Fruit fly (Drosophila melanogaster) whole organism, adult: ENCODE measurements around the gene CG9302.
A peak's percentile ranks its signal among the peaks of the same experiment; 100 is the strongest.

Experiments
- CG11617 ChIP-seq: fragments of 200-800 bp; sonication (Bioruptor generic); optimal IDR thresholded peaks from 2 replicates; lab custom pipeline; 2017; ENCODE audit warnings: mild to moderate bottlenecking, missing biosample characterization, missing genetic modification reagents, missing genetic modification characterization
- CG12768 ChIP-seq: fragments of 200-800 bp; sonication (Bioruptor generic); optimal IDR thresholded peaks from 2 replicates; lab custom pipeline; 2017; ENCODE audit warnings: missing biosample characterization, missing genetic modification characterization, mild to moderate bottlenecking, moderate library complexity, missing genetic modification reagents
- CG14711 ChIP-seq: fragments of 200-800 bp; sonication (Bioruptor generic); optimal IDR thresholded peaks from 2 replicates; lab custom pipeline; 2018; ENCODE audit warnings: missing biosample characterization, mild to moderate bottlenecking, missing genetic modification characterization, moderate library complexity
- CG1620 ChIP-seq: fragments of 200-800 bp; sonication (Bioruptor generic); optimal IDR thresholded peaks from 2 replicates; lab custom pipeline; 2016; ENCODE audit warnings: missing biosample characterization, missing genetic modification characterization
- CG33017 ChIP-seq: fragments of 200-800 bp; sonication (Bioruptor generic); optimal IDR thresholded peaks from 2 replicates; lab custom pipeline; 2018; ENCODE audit warnings: missing biosample characterization, mild to moderate bottlenecking, missing genetic modification characterization, moderate library complexity
- CG5204 ChIP-seq: fragments of 200-800 bp; sonication (Bioruptor generic); optimal IDR thresholded peaks from 2 replicates; lab custom pipeline; 2016; ENCODE audit warnings: missing biosample characterization, missing genetic modification characterization
- CG7045 ChIP-seq: fragments of 200-800 bp; sonication (Bioruptor generic); optimal IDR thresholded peaks from 2 replicates; lab custom pipeline; 2017; ENCODE audit warnings: missing biosample characterization, mild to moderate bottlenecking, missing genetic modification characterization
- CG7101 ChIP-seq: fragments of 200-800 bp; sonication (Bioruptor generic); optimal IDR thresholded peaks from 2 replicates; lab custom pipeline; 2018; ENCODE audit warnings: missing biosample characterization, mild to moderate bottlenecking, missing genetic modification characterization, moderate library complexity
- Clk ChIP-seq: fragments of 200-800 bp; sonication (Bioruptor generic); optimal IDR thresholded peaks from 2 replicates; lab custom pipeline; 2017; ENCODE audit warnings: missing biosample characterization, missing genetic modification characterization
- Crg-1 ChIP-seq: fragments of 200-800 bp; sonication (Bioruptor generic); optimal IDR thresholded peaks from 2 replicates; lab custom pipeline; 2016; ENCODE audit warnings: missing biosample characterization, missing genetic modification characterization
- Hr96 ChIP-seq: fragments of 200-800 bp; sonication (Bioruptor generic); optimal IDR thresholded peaks from 2 replicates; lab custom pipeline; 2016; ENCODE audit warnings: missing biosample characterization, missing genetic modification characterization
- Mnt ChIP-seq: fragments of 200-800 bp; sonication (Bioruptor generic); optimal IDR thresholded peaks from 2 replicates; lab custom pipeline; 2016; ENCODE audit warnings: missing biosample characterization, mild to moderate bottlenecking, missing genetic modification characterization
- bab1 ChIP-seq: fragments of 200-800 bp; sonication (Bioruptor generic); optimal IDR thresholded peaks from 3 replicates; lab custom pipeline; 2019; ENCODE audit warnings: missing biosample characterization, mild to moderate bottlenecking, missing genetic modification characterization, moderate library complexity
- cic ChIP-seq: fragments of 200-800 bp; sonication (Bioruptor generic); optimal IDR thresholded peaks from 2 replicates; lab custom pipeline; 2017; ENCODE audit warnings: missing biosample characterization, mild to moderate bottlenecking, missing genetic modification characterization, moderate library complexity
- cnc ChIP-seq, 2 experiments: fragments of >200 bp; optimal IDR thresholded peaks; 2 replicates each; lab custom pipeline; 2017
- kay ChIP-seq: fragments of 200-800 bp; sonication (Bioruptor generic); peaks from one replicate; lab custom pipeline; 2016; ENCODE audit warnings: missing biosample characterization, missing genetic modification characterization, borderline replicate concordance
- ovo ChIP-seq: fragments of 200-800 bp; sonication (Bioruptor generic); optimal IDR thresholded peaks from 2 replicates; lab custom pipeline; 2016; ENCODE audit warnings: missing biosample characterization, missing genetic modification characterization
- pad ChIP-seq: fragments of 200-800 bp; sonication (Bioruptor generic); optimal IDR thresholded peaks from 3 replicates; lab custom pipeline; 2017; ENCODE audit warnings: missing biosample characterization, missing genetic modification characterization, mild to moderate bottlenecking, moderate library complexity, missing genetic modification reagents
- tj ChIP-seq: fragments of 200-800 bp; sonication (Bioruptor generic); optimal IDR thresholded peaks from 3 replicates; lab custom pipeline; 2017; ENCODE audit warnings: missing biosample characterization, mild to moderate bottlenecking, missing genetic modification characterization, moderate library complexity
- toe ChIP-seq: fragments of 200-800 bp; sonication (Bioruptor generic); optimal IDR thresholded peaks from 2 replicates; lab custom pipeline; 2016; ENCODE audit warnings: missing biosample characterization, missing genetic modification characterization

The CG9302 gene

DNA sequence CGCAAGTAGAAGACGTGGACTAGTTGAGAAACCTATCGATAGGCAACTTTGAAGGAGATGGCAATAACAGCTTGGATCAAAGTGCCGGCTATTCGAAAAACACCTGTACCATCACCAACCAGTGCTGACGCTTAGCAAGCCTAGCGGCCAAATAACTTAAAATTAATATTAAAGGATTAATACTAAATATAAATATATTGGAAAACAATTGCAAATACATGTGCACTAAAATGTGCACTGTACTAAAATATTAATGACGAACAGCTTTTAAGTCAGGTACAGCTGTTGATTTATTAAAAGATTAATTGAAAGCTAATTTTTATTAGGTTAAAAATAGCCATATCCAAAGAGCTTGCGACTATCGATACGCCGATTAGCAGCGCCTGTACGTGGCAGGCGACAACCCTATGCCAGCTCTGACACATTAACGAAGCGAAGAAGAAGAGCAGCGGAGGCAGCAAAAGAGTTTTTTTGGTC is at the start of gene CG9302, which contains the start of gene beta'COP:
TSS of gene CG9302 (minus strand) at position 51 of the 477 bp plus-strand sequence.
TSS of gene beta'COP (plus strand) at position 415 of the 477 bp plus-strand sequence.
- TF ChIP-seq Hr96 (GFP tag; lab: Kevin White, UChicago): no peak
- peak; percentile 89 for TF ChIP-seq CG11617 (GFP tag; lab: Kevin White, UChicago)
- TF ChIP-seq Mnt (GFP tag; lab: Kevin White, UChicago): peak; percentile 69
- TF ChIP-seq toe (GFP tag; lab: Kevin White, UChicago): no peak
- peak; percentile 35 for TF ChIP-seq cic (GFP tag; lab: Kevin White, UChicago)
- TF ChIP-seq Crg-1 (GFP tag; lab: Kevin White, UChicago): peak; percentile 49
- TF ChIP-seq CG14711 (tag; lab: Kevin White, UChicago): peak; percentile 97
- peak; percentile 83 for TF ChIP-seq bab1 (GFP tag; lab: Kevin White, UChicago)
- peak; percentile 69 for TF ChIP-seq Clk (GFP tag; lab: Kevin White, UChicago)
- peak; percentile 78 for TF ChIP-seq CG7101
- peak; percentile 70 for TF ChIP-seq CG33017 (tag; lab: Kevin White, UChicago)
- peak; percentile 80 for TF ChIP-seq CG12768 (GFP tag; lab: Kevin White, UChicago)
- peak; percentile 70 for TF ChIP-seq pad
- peak; percentile 74 for TF ChIP-seq ovo (GFP tag; lab: Kevin White, UChicago)
- no peak for TF ChIP-seq cnc (optimal IDR thresholded peaks at IDR 0.05; lab: Kevin White, UChicago)
- TF ChIP-seq kay: no peak
- TF ChIP-seq tj (GFP tag; lab: Kevin White, UChicago): peak; percentile 64
- no peak for TF ChIP-seq CG5204 (GFP tag; lab: Kevin White, UChicago)
- TF ChIP-seq CG1620 (GFP tag; lab: Kevin White, UChicago): peak; percentile 82
- peak; percentile 72 for TF ChIP-seq CG7045 (GFP tag; lab: Kevin White, UChicago)

DNA sequence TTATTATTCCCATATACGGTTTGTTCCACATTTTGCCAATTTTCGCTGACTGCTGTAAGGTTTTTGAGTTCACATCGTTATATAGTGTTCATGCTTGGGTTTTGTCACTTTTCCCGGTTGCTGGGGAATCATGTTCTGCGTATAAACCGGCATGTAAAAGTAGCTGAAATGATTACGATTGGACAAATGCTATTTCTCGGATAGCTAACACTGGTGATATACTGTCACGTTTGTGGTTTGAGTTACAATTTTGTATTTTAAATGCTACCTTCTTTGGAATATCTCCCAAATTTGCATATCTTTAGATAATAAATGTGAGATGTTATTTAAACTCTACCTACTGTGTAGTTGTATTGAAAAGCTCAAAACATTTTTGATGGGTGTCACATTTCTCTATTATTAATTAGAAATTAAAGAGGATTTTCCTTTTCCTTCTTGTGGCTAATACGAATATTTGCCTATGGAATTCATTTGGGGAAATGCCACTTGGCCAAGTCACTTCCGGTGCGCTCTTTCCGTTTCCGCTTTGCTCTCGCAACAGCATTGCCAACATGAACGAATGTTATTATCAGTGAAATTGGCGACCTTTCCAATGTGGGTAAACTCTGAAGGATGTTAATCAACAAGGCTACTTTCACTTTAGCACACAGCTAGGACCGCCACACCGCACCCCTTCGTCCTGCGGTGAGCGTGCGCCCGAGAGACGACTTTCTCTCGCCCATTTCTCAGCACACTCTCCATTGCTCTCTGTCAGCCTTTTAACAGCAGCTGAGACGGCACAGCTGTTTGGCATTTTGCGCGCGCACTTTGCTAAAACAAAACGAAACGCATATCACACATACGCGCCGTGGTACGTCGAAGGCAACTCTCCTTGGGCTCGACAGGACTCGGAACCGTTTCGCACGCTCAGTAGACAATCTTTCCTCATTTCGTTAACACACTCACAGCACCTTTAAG is 36.5 kb upstream of the CG9302 start, which contains the start of the genes CG16956, CG42784 and CG43850:
TSS of gene CG16956 (minus strand) at position 51 of the 957 bp plus-strand sequence.
TSS of gene CG42784 (plus strand) at position 907 of the 957 bp plus-strand sequence.
TSS of gene CG43850 (plus strand) at position 907 of the 957 bp plus-strand sequence.
- TF ChIP-seq Hr96 (GFP tag; lab: Kevin White, UChicago) (peak; percentile 6), CG7045 (GFP tag; lab: Kevin White, UChicago) (peak; percentile 60), ovo (GFP tag; lab: Kevin White, UChicago) (peak; percentile 0), CG14711 (tag; lab: Kevin White, UChicago) (no peak), CG5204 (GFP tag; lab: Kevin White, UChicago) (peak; percentile 19), tj (GFP tag; lab: Kevin White, UChicago) (no peak)

- TF ChIP-seq toe (GFP tag; lab: Kevin White, UChicago) (no peak), bab1 (GFP tag; lab: Kevin White, UChicago) (no peak), CG14711 (tag; lab: Kevin White, UChicago) (no peak), CG12768 (GFP tag; lab: Kevin White, UChicago) (no peak), cic (GFP tag; lab: Kevin White, UChicago) (no peak), CG11617 (GFP tag; lab: Kevin White, UChicago) (no peak), pad (no peak), kay (no peak), CG7045 (GFP tag; lab: Kevin White, UChicago) (no peak), CG33017 (tag; lab: Kevin White, UChicago) (no peak), tj (GFP tag; lab: Kevin White, UChicago) (no peak), cnc (optimal IDR thresholded peaks at IDR 0.05; lab: Kevin White, UChicago) (no peak), Hr96 (GFP tag; lab: Kevin White, UChicago) (no peak), CG5204 (GFP tag; lab: Kevin White, UChicago) (no peak), Mnt (GFP tag; lab: Kevin White, UChicago) (no peak), ovo (GFP tag; lab: Kevin White, UChicago) (no peak), Clk (GFP tag; lab: Kevin White, UChicago) (no peak)
Observed at dm6 chr2L:13412219-13412618, 33.9 kb upstream of the CG9302 start, which contains the start of gene Flad2. Flad2 (plus strand) TSS chr2L:13412519.

DNA sequence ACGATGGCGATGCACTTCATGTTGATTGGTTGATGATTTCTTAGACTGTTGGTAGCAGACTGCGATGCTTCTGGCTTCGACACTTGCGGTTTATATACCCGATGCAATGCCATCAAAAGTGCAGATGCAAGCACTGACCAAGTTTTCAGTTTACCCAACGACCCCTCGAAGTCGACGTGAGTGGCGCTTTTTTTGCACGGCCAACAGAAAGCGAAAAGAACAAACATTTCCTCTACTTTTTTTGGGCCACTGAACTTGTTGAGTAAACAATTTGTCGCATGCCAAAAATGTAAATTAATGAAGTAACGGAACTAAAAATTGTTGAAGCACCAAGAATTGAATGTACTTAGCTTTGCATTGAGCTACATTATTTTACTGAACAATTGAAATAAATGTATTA is 33.2 kb upstream of the CG9302 start, which contains the start of gene Vm34Ca:
TSS of gene Vm34Ca (minus strand) at position 66 of the 400 bp plus-strand sequence.
- TF ChIP-seq CG1620 (GFP tag; lab: Kevin White, UChicago) (no peak), tj (GFP tag; lab: Kevin White, UChicago) (peak; percentile 99), CG5204 (GFP tag; lab: Kevin White, UChicago) (no peak), cnc (optimal IDR thresholded peaks at IDR 0.05; lab: Kevin White, UChicago) (no peak), bab1 (GFP tag; lab: Kevin White, UChicago) (peak; percentile 49)

- peak; percentile 25 for TF ChIP-seq CG7101
- TF ChIP-seq Mnt (GFP tag; lab: Kevin White, UChicago): no peak
- no peak for TF ChIP-seq kay
- no peak for TF ChIP-seq CG12768 (GFP tag; lab: Kevin White, UChicago)
- peak; percentile 7 for TF ChIP-seq CG5204 (GFP tag; lab: Kevin White, UChicago)
- no peak for TF ChIP-seq Clk (GFP tag; lab: Kevin White, UChicago)
- no peak for TF ChIP-seq CG1620 (GFP tag; lab: Kevin White, UChicago)
- no peak for TF ChIP-seq tj (GFP tag; lab: Kevin White, UChicago)
- no peak for TF ChIP-seq Crg-1 (GFP tag; lab: Kevin White, UChicago)
- no peak for TF ChIP-seq cic (GFP tag; lab: Kevin White, UChicago)
- TF ChIP-seq CG11617 (GFP tag; lab: Kevin White, UChicago): no peak
- no peak for TF ChIP-seq CG14711 (tag; lab: Kevin White, UChicago)
- TF ChIP-seq bab1 (GFP tag; lab: Kevin White, UChicago): peak; percentile 54
- peak; percentile 37 for TF ChIP-seq toe (GFP tag; lab: Kevin White, UChicago)
- TF ChIP-seq Hr96 (GFP tag; lab: Kevin White, UChicago): no peak
- TF ChIP-seq pad: no peak
- TF ChIP-seq cnc (optimal IDR thresholded peaks at IDR 0.05; lab: Kevin White, UChicago): no peak
- no peak for TF ChIP-seq CG7045 (GFP tag; lab: Kevin White, UChicago)
- peak; percentile 0 for TF ChIP-seq CG33017 (tag; lab: Kevin White, UChicago)
- TF ChIP-seq ovo (GFP tag; lab: Kevin White, UChicago): no peak
Observed at dm6 chr2L:13399565-13399964, 21.2 kb upstream of the CG9302 start.
